Fruit fly (Drosophila melanogaster) whole organism: ENCODE measurements around the gene Cpr11B.
A peak's percentile ranks its signal among the peaks of the same experiment; 100 is the strongest.

Experiments used
- Dll ChIP-seq: fragments of >200 bp; optimal IDR thresholded peaks from 2 replicates; lab custom pipeline; 2017
- pan ChIP-seq: fragments of >200 bp; optimal IDR thresholded peaks from 2 replicates; lab custom pipeline; 2017
- psq ChIP-seq: fragments of >200 bp; optimal IDR thresholded peaks from 2 replicates; lab custom pipeline; 2017
- usp ChIP-seq: fragments of >200 bp; optimal IDR thresholded peaks from 2 replicates; lab custom pipeline; 2017; ENCODE audit warnings: missing biosample characterization, missing genetic modification characterization, mixed read lengths

DNA sequence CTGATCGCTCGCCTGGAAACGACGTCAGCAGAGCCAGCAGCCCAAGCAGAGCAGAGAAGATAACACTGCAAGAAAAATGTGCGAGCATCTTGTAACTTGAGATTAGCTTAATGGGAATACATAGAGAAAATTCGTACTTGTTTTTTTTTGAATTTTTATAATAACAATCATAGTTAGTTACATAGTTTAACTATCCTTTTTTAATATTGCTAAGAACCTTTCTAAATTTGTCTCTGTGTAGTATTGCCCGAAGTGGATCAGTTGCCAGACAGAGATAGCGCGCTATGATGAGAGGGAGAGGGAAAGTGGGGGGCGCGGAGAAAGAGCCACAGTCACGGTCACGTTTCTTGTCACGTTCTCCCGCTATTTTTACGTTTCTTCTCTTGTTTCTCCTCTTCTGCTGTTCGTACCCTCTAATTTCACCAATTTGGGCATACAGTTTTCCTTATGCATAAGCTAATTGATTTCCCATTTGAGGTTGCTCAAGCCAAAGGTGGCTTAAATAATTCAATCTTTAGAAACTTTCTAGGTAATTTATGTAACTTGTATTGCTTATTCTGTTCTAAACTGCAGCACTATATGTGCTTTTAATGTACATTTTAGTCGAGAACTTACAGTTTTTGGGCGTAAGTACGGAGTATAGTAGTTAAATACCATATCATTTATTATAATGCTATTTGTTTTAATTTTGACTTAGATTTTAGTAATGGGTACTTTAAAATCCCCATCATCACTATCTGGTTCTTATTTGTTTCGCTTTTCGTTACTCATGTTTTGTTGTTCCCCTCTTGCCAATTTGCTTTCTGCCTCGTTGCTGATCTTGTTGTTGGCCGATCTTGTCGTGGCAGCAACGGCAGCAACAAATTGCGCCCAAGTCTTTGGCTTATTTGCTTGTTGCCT, 41.9 kb upstream of the Cpr11B start:
- no peak for TF ChIP-seq psq (lab: Kevin White, UChicago)
- no peak for TF ChIP-seq usp (GFP tag; lab: Kevin White, UChicago)
- no peak for TF ChIP-seq Dll (lab: Kevin White, UChicago)
- peak; percentile 74 for TF ChIP-seq pan
